Fruit fly (Drosophila melanogaster) whole organism, prepupa: Measurements from ENCODE around the gene CG7988.

Source experiments
- CG16779 ChIP-seq: fragments of 200-800 bp; sonication (Bioruptor generic); optimal IDR thresholded peaks from 3 replicates; lab custom pipeline; 2017; ENCODE audit warnings: missing biosample characterization, mild to moderate bottlenecking, missing genetic modification characterization
- CG32006 ChIP-seq: fragments of 200-800 bp; sonication (Bioruptor generic); optimal IDR thresholded peaks from 3 replicates; lab custom pipeline; 2017; ENCODE audit warnings: missing biosample characterization, mild to moderate bottlenecking, missing genetic modification characterization
- Ets96B ChIP-seq: fragments of 200-800 bp; optimal IDR thresholded peaks from 2 replicates; lab custom pipeline; 2019; ENCODE audit warnings: missing biosample characterization, mild to moderate bottlenecking, missing genetic modification characterization, moderate library complexity
- Hr4 ChIP-seq: fragments of 200-800 bp; sonication (Bioruptor generic); optimal IDR thresholded peaks from 3 replicates; lab custom pipeline; 2016; ENCODE audit warnings: missing biosample characterization, missing genetic modification characterization
- Smox ChIP-seq: fragments of 200-800 bp; sonication (Bioruptor generic); optimal IDR thresholded peaks from 3 replicates; lab custom pipeline; 2016; ENCODE audit warnings: missing biosample characterization, missing genetic modification characterization
- achi ChIP-seq: fragments of 200-800 bp; sonication (Bioruptor generic); optimal IDR thresholded peaks from 3 replicates; lab custom pipeline; 2016; ENCODE audit warnings: missing biosample characterization, missing genetic modification characterization
- pdm3 ChIP-seq: fragments of 200-800 bp; sonication (Bioruptor generic); optimal IDR thresholded peaks from 3 replicates; lab custom pipeline; 2016; ENCODE audit warnings: missing biosample characterization, missing genetic modification characterization
- ss ChIP-seq, 2 experiments: fragments of 200-800 bp; sonication (Bioruptor generic); optimal IDR thresholded peaks; 2 replicates in 1 of 2; 3 replicates in 1 of 2; lab custom pipeline; 2017 to 2018; ENCODE audit warnings: mild to moderate bottlenecking in 2 of 2, missing biosample characterization in 2 of 2, missing genetic modification characterization in 2 of 2, moderate library complexity in 1 of 2

DNA sequence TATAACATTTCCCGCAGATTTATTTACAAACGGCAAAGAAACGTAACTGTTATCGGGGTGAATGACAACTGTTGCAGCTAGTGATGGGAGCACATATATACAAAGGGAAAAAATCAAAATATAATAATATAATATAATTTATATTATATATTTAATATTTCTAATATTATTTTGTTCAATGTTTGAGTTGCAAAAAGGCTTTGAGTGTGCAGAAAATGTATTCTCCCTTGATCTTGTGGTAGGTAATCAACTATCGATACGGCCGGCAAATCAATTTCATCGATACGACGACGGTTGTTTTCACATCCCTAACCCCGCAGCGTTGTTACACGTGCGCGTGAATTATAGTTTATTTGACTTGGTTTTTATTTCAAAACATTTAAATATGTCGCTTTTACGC is 3.1 kb downstream of the CG7988 start, which contains the start of the genes mTerf5 and Non3:
- TF ChIP-seq ss (GFP tag; optimal IDR thresholded peaks at IDR 0.05; lab: Kevin White, UChicago) (peak in 1 of 2 experiments; percentile 14), Ets96B (tag; lab: Kevin White, UChicago) (peak; percentile 58), achi (GFP tag; lab: Kevin White, UChicago) (peak; percentile 66), pdm3 (GFP tag; lab: Kevin White, UChicago) (no peak), Smox (GFP tag; lab: Kevin White, UChicago) (no peak), Hr4 (GFP tag; lab: Kevin White, UChicago) (no peak), CG16779 (no peak), CG32006 (GFP tag; lab: Kevin White, UChicago) (no peak)
